Worm (Caenorhabditis elegans) whole organism, L3 larva: ENCODE results near the gene pigs-1.
A peak's percentile ranks its signal among the peaks of the same experiment; 100 is the strongest.

ENCODE experiments used
- ZK546.5 ChIP-seq: sonication (generic microtip); optimal IDR thresholded peaks from 2 replicates; lab custom pipeline; 2017; ENCODE audit warnings: missing biosample characterization, missing genetic modification characterization
- aly-2 ChIP-seq: fragments of 150-350 bp; optimal IDR thresholded peaks from 2 replicates; lab custom pipeline; 2014; ENCODE audit warnings: missing biosample characterization, missing genetic modification characterization
- ceh-16 ChIP-seq: sonication (generic microtip); optimal IDR thresholded peaks from 2 replicates; lab custom pipeline; 2017; ENCODE audit warnings: missing biosample characterization, missing genetic modification characterization
- ceh-82 ChIP-seq: fragments of 150-350 bp; optimal IDR thresholded peaks from 2 replicates; lab custom pipeline; 2014; ENCODE audit warnings: missing biosample characterization, missing genetic modification characterization
- ceh-9 ChIP-seq: sonication (generic microtip); optimal IDR thresholded peaks from 2 replicates; lab custom pipeline; 2018; ENCODE audit warnings: missing biosample characterization, missing genetic modification characterization
- daf-12 ChIP-seq: fragments of 150-350 bp; optimal IDR thresholded peaks from 2 replicates; lab custom pipeline; 2014; ENCODE audit warnings: missing biosample characterization, missing genetic modification reagents, missing genetic modification characterization
- egl-27 ChIP-seq: sonication (generic microtip); optimal IDR thresholded peaks from 4 replicates; lab custom pipeline; 2017; ENCODE audit warnings: missing biosample characterization, missing genetic modification reagents, missing genetic modification characterization
- egl-5 ChIP-seq: fragments of 150-350 bp; optimal IDR thresholded peaks from 2 replicates; lab custom pipeline; 2017; ENCODE audit warnings: missing biosample characterization, missing genetic modification reagents, missing genetic modification characterization, inconsistent platforms
- elt-2 ChIP-seq: sonication (generic microtip); optimal IDR thresholded peaks from 2 replicates; lab custom pipeline; 2016; ENCODE audit warnings: missing genetic modification reagents, mild to moderate bottlenecking, missing genetic modification characterization, missing compliant biosample characterization
- elt-3 ChIP-seq, 3 experiments: fragments of 150-350 bp in 1 of 3; sonication (generic microtip) in 2 of 3; optimal IDR thresholded peaks; 2 replicates in 2 of 3; 4 replicates in 1 of 3; lab custom pipeline; 2014 to 2017; ENCODE audit warnings: missing biosample characterization in 3 of 3, missing genetic modification characterization in 3 of 3
- eor-1 ChIP-seq, 2 experiments: fragments of 150-350 bp; optimal IDR thresholded peaks; 2 replicates each; lab custom pipeline; 2014 to 2018; ENCODE audit warnings: missing biosample characterization in 2 of 2, missing genetic modification characterization in 2 of 2
- fkh-10 ChIP-seq: sonication (generic microtip); optimal IDR thresholded peaks from 2 replicates; lab custom pipeline; 2017; ENCODE audit warnings: missing biosample characterization, missing genetic modification reagents, missing genetic modification characterization
- fkh-2 ChIP-seq: fragments of 150-350 bp; optimal IDR thresholded peaks from 2 replicates; lab custom pipeline; 2014; ENCODE audit warnings: missing biosample characterization, missing genetic modification reagents, missing genetic modification characterization
- fos-1 ChIP-seq: fragments of 150-350 bp; optimal IDR thresholded peaks from 2 replicates; lab custom pipeline; 2014; ENCODE audit warnings: missing biosample characterization, missing genetic modification characterization
- jun-1 ChIP-seq: fragments of 150-350 bp; optimal IDR thresholded peaks from 2 replicates; lab custom pipeline; 2014; ENCODE audit warnings: missing biosample characterization, missing genetic modification reagents, missing genetic modification characterization
- lin-15B ChIP-seq: fragments of 150-350 bp; optimal IDR thresholded peaks from 2 replicates; lab custom pipeline; 2014; ENCODE audit warnings: missing biosample characterization, missing genetic modification characterization
- lsy-12 ChIP-seq: sonication (generic microtip); optimal IDR thresholded peaks from 2 replicates; lab custom pipeline; 2016; ENCODE audit warnings: mild to moderate bottlenecking, missing genetic modification characterization, missing compliant biosample characterization
- mml-1 ChIP-seq: fragments of 150-350 bp; sonication (generic microtip); optimal IDR thresholded peaks from 3 replicates; lab custom pipeline; 2014; ENCODE audit warnings: missing biosample characterization, missing genetic modification characterization
- nfya-1 ChIP-seq: sonication (generic microtip); optimal IDR thresholded peaks from 2 replicates; lab custom pipeline; 2017; ENCODE audit warnings: missing genetic modification characterization, mild to moderate bottlenecking, missing compliant biosample characterization, antibody characterized with exemption, moderate library complexity; ENCODE audit not compliant: insufficient read depth
- nhr-237 ChIP-seq: fragments of 150-350 bp; optimal IDR thresholded peaks from 2 replicates; lab custom pipeline; 2014; ENCODE audit warnings: missing biosample characterization, missing genetic modification characterization
- nhr-25 ChIP-seq: sonication (generic microtip); optimal IDR thresholded peaks from 2 replicates; lab custom pipeline; 2017; ENCODE audit warnings: missing biosample characterization, missing genetic modification characterization
- nhr-43 ChIP-seq: sonication (generic microtip); optimal IDR thresholded peaks from 2 replicates; lab custom pipeline; 2016; ENCODE audit warnings: mild to moderate bottlenecking, missing genetic modification characterization, missing compliant biosample characterization; ENCODE audit not compliant: poor library complexity, severe bottlenecking
- nhr-67 ChIP-seq: fragments of 150-350 bp; optimal IDR thresholded peaks from 2 replicates; lab custom pipeline; 2014; ENCODE audit warnings: missing biosample characterization, missing genetic modification characterization
- nhr-76 ChIP-seq: fragments of 150-350 bp; sonication (generic microtip); optimal IDR thresholded peaks from 5 replicates; lab custom pipeline; 2014; ENCODE audit warnings: missing biosample characterization, missing genetic modification characterization
- nhr-77 ChIP-seq: fragments of 150-350 bp; optimal IDR thresholded peaks from 2 replicates; lab custom pipeline; 2014; ENCODE audit warnings: missing biosample characterization, missing genetic modification characterization
- pha-4 ChIP-seq: fragments of 150-350 bp; optimal IDR thresholded peaks from 2 replicates; lab custom pipeline; 2014; ENCODE audit warnings: missing biosample characterization, missing genetic modification reagents, missing genetic modification characterization
- sea-2 ChIP-seq: fragments of 150-350 bp; sonication (generic microtip); optimal IDR thresholded peaks from 4 replicates; lab custom pipeline; 2014; ENCODE audit warnings: missing biosample characterization, missing genetic modification reagents, missing genetic modification characterization
- skn-1 ChIP-seq: fragments of 150-350 bp; optimal IDR thresholded peaks from 2 replicates; lab custom pipeline; 2014; ENCODE audit warnings: missing biosample characterization, missing genetic modification characterization
- snpc-4 ChIP-seq: fragments of 150-350 bp; optimal IDR thresholded peaks from 2 replicates; lab custom pipeline; 2014; ENCODE audit warnings: missing biosample characterization, missing genetic modification characterization
- unc-39 ChIP-seq: sonication (generic microtip); optimal IDR thresholded peaks from 4 replicates; lab custom pipeline; 2017; ENCODE audit warnings: missing biosample characterization, missing genetic modification characterization
- unc-62 ChIP-seq: fragments of 150-350 bp; sonication (generic microtip); optimal IDR thresholded peaks from 4 replicates; lab custom pipeline; 2014; ENCODE audit warnings: missing biosample characterization, missing genetic modification reagents, missing genetic modification characterization
- zag-1 ChIP-seq: fragments of 150-350 bp; optimal IDR thresholded peaks from 2 replicates; lab custom pipeline; 2014; ENCODE audit warnings: missing biosample characterization, missing genetic modification characterization
- ztf-4 ChIP-seq: fragments of 150-350 bp; optimal IDR thresholded peaks from 2 replicates; lab custom pipeline; 2014; ENCODE audit warnings: missing biosample characterization, missing genetic modification characterization

The pigs-1 gene

ce11 chrIV:10128906-10129386, 19.9 kb downstream of the pigs-1 start, which contains the start of the genes gtbp-1 and K08F4.3 (continued):
- TF ChIP-seq nhr-25 (tag; lab: Kevin White, UChicago) = peak; percentile 81
- no peak for TF ChIP-seq fos-1
- TF ChIP-seq ceh-9 = no peak
- no peak for TF ChIP-seq mml-1 (tag; lab: Kevin White, UChicago)
- TF ChIP-seq elt-2 (tag; lab: Kevin White, UChicago) = peak; percentile 46
- peak; percentile 94 for TF ChIP-seq lin-15B (tag; lab: Kevin White, UChicago)
- TF ChIP-seq, all 47 proteins: peak for 15

ce11 chrIV:10128446-10128845, 20.4 kb downstream of the pigs-1 start:
- TF ChIP-seq skn-1 (tag; lab: Kevin White, UChicago) (no peak), nhr-237 (no peak), sea-2 (GFP tag; lab: Kevin White, UChicago) (no peak), aly-2 (tag; lab: Kevin White, UChicago) (no peak), zag-1 (no peak), elt-3 (tag; optimal IDR thresholded peaks at IDR 0.05; lab: Kevin White, UChicago) (no peak), ceh-82 (tag; lab: Kevin White, UChicago) (no peak), lsy-12 (tag; lab: Kevin White, UChicago) (no peak), nfya-1 (tag; lab: Kevin White, UChicago) (no peak), ceh-9 (no peak), ztf-4 (tag; lab: Kevin White, UChicago) (no peak), nhr-43 (tag; lab: Kevin White, UChicago) (no peak), mml-1 (tag; lab: Kevin White, UChicago) (no peak)

ce11 chrIV:10126544-10126943, 22.3 kb downstream of the pigs-1 start, which contains the start of gene ctf-18:
TSS of gene ctf-18 (minus strand) at chrIV:10126644.
- no peak for TF ChIP-seq egl-27
- TF ChIP-seq egl-5 (tag; lab: Kevin White, UChicago) = no peak
- TF ChIP-seq elt-3 (tag; optimal IDR thresholded peaks at IDR 0.05; lab: Kevin White, UChicago) = no peak
- TF ChIP-seq nhr-77 (tag; lab: Kevin White, UChicago) = no peak
- TF ChIP-seq snpc-4 (tag; lab: Kevin White, UChicago) = no peak
- no peak for TF ChIP-seq nhr-25 (tag; lab: Kevin White, UChicago)
- no peak for TF ChIP-seq fkh-2 (tag; lab: Kevin White, UChicago)
- TF ChIP-seq daf-12 (tag; lab: Kevin White, UChicago) = no peak
- no peak for TF ChIP-seq fkh-10 (GFP tag; lab: Kevin White, UChicago)
- TF ChIP-seq unc-62 (GFP tag; lab: Kevin White, UChicago) = no peak
- no peak for TF ChIP-seq mml-1 (tag; lab: Kevin White, UChicago)
- TF ChIP-seq ztf-4 (tag; lab: Kevin White, UChicago) = no peak
- TF ChIP-seq skn-1 (tag; lab: Kevin White, UChicago) = no peak
- no peak for TF ChIP-seq ZK546.5 (tag; lab: Kevin White, UChicago)
- no peak for TF ChIP-seq jun-1 (tag; lab: Kevin White, UChicago)
- TF ChIP-seq eor-1 (tag; optimal IDR thresholded peaks at IDR 0.05; lab: Kevin White, UChicago) = no peak
- no peak for TF ChIP-seq elt-2 (tag; lab: Kevin White, UChicago)
- TF ChIP-seq nhr-76 (tag; lab: Kevin White, UChicago) = no peak
- no peak for TF ChIP-seq zag-1

- TF ChIP-seq unc-39 (tag; lab: Kevin White, UChicago) (no peak), daf-12 (tag; lab: Kevin White, UChicago) (no peak), pha-4 (no peak), aly-2 (tag; lab: Kevin White, UChicago) (no peak), nfya-1 (tag; lab: Kevin White, UChicago) (no peak)
Measured at ce11 chrIV:10122205-10122604, 26.6 kb downstream of the pigs-1 start, which contains the start of gene irld-21. TSS of gene irld-21 (minus strand) at chrIV:10122305.

- TF ChIP-seq ceh-16 (no peak), nhr-67 (no peak)
Measured at ce11 chrIV:10116765-10117164, 32.1 kb downstream of the pigs-1 start.
